Worm (Caenorhabditis elegans): Measurements from ENCODE around the gene F28E10.1.

DNA sequence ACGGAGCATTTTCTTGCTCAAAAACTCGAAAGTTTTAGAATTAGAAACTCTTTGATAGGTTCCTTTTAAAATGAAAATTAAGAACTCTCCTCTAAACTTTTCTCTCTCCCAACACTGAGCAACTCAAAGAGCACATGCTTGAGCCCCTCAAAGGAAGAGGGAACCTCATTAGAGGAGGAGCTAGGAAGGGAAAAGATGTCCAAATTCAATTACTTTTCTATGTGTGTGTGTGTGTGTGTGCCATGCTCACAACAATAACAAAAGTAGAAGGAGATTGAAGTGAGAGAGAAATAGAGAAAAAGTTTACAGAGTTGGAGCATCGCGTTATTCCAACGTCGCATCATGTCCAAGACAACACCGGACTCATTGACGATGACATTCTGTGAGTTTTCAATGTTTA is 17.4 kb downstream of the F28E10.1 start:
- TF ChIP-seq sdz-38 (tag; optimal IDR thresholded peaks at IDR 0.05) (no peak), cebp-2 (GFP tag; IDR thresholded peaks at IDR 0.05) (no peak), gei-17 (GFP tag; optimal IDR thresholded peaks at IDR 0.05) (no peak), rcor-1 (GFP tag; IDR thresholded peaks at IDR 0.05) (no peak)

All from whole organism, young adult.